Worm (Caenorhabditis elegans): ENCODE measurements around the gene R09H3.2.

ce11 chrX:1667056-1667455 lies 2.2 kb upstream of the R09H3.2 start:
- TF ChIP-seq lin-11 (tag; optimal IDR thresholded peaks at IDR 0.05) (no peak), aly-2 (tag; optimal IDR thresholded peaks at IDR 0.05) (no peak), zag-1 (tag; optimal IDR thresholded peaks at IDR 0.05) (no peak), lin-13 (GFP tag; optimal IDR thresholded peaks at IDR 0.05) (no peak), nhr-237 (tag; optimal IDR thresholded peaks at IDR 0.05) (no peak), crh-2 (tag; optimal IDR thresholded peaks at IDR 0.05) (no peak)

Measured in whole organism, L2 larva.